Fruit fly (Drosophila melanogaster) whole organism, adult: Measurements from ENCODE around the gene klu.

Source experiments
- CG11617 ChIP-seq: fragments of 200-800 bp; sonication (Bioruptor generic); optimal IDR thresholded peaks from 2 replicates; lab custom pipeline; 2017; ENCODE audit warnings: mild to moderate bottlenecking, missing biosample characterization, missing genetic modification reagents, missing genetic modification characterization
- CG33017 ChIP-seq: fragments of 200-800 bp; sonication (Bioruptor generic); optimal IDR thresholded peaks from 2 replicates; lab custom pipeline; 2018; ENCODE audit warnings: missing biosample characterization, mild to moderate bottlenecking, missing genetic modification characterization, moderate library complexity
- CG7101 ChIP-seq: fragments of 200-800 bp; sonication (Bioruptor generic); optimal IDR thresholded peaks from 2 replicates; lab custom pipeline; 2018; ENCODE audit warnings: missing biosample characterization, mild to moderate bottlenecking, missing genetic modification characterization, moderate library complexity
- Crg-1 ChIP-seq: fragments of 200-800 bp; sonication (Bioruptor generic); optimal IDR thresholded peaks from 2 replicates; lab custom pipeline; 2016; ENCODE audit warnings: missing biosample characterization, missing genetic modification characterization
- bab1 ChIP-seq: fragments of 200-800 bp; sonication (Bioruptor generic); optimal IDR thresholded peaks from 3 replicates; lab custom pipeline; 2019; ENCODE audit warnings: missing biosample characterization, mild to moderate bottlenecking, missing genetic modification characterization, moderate library complexity
- cic ChIP-seq: fragments of 200-800 bp; sonication (Bioruptor generic); optimal IDR thresholded peaks from 2 replicates; lab custom pipeline; 2017; ENCODE audit warnings: missing biosample characterization, mild to moderate bottlenecking, missing genetic modification characterization, moderate library complexity
- cnc ChIP-seq, 2 experiments: fragments of >200 bp; optimal IDR thresholded peaks; 2 replicates each; lab custom pipeline; 2017
- kay ChIP-seq: fragments of 200-800 bp; sonication (Bioruptor generic); peaks from one replicate; lab custom pipeline; 2016; ENCODE audit warnings: missing biosample characterization, missing genetic modification characterization, borderline replicate concordance
- ovo ChIP-seq: fragments of 200-800 bp; sonication (Bioruptor generic); optimal IDR thresholded peaks from 2 replicates; lab custom pipeline; 2016; ENCODE audit warnings: missing biosample characterization, missing genetic modification characterization
- pad ChIP-seq: fragments of 200-800 bp; sonication (Bioruptor generic); optimal IDR thresholded peaks from 3 replicates; lab custom pipeline; 2017; ENCODE audit warnings: missing biosample characterization, missing genetic modification characterization, mild to moderate bottlenecking, moderate library complexity, missing genetic modification reagents

dm6 chr3L:10966648-10967339 is 42.2 kb downstream of the klu start:
- TF ChIP-seq CG33017 (tag; lab: Kevin White, UChicago) = no peak
- no peak for TF ChIP-seq pad (GFP tag; lab: Kevin White, UChicago)
- no peak for TF ChIP-seq CG7101 (tag; lab: Kevin White, UChicago)
- no peak for TF ChIP-seq kay
- no peak for TF ChIP-seq Crg-1
- TF ChIP-seq bab1 (GFP tag; lab: Kevin White, UChicago) = no peak
- no peak for TF ChIP-seq CG11617 (GFP tag; lab: Kevin White, UChicago)
- no peak for TF ChIP-seq ovo (GFP tag; lab: Kevin White, UChicago)
- no peak for TF ChIP-seq cic (GFP tag; lab: Kevin White, UChicago)
- TF ChIP-seq cnc (optimal IDR thresholded peaks at IDR 0.05; lab: Kevin White, UChicago) = no peak
